Fruit fly (Drosophila melanogaster) whole organism, wandering third instar larva: ENCODE measurements around the gene Sirt7.

ENCODE experiments used
- CG9705 ChIP-seq: fragments of 200-800 bp; sonication (Bioruptor generic); optimal IDR thresholded peaks from 2 replicates; lab custom pipeline; 2018; ENCODE audit warnings: missing biosample characterization, mild to moderate bottlenecking, missing genetic modification characterization
- N ChIP-seq: fragments of >200 bp; optimal IDR thresholded peaks from 2 replicates; lab custom pipeline; 2018; ENCODE audit warnings: missing biosample characterization, missing external identifiers, missing genetic modification characterization
- OdsH ChIP-seq: fragments of 200-800 bp; sonication (Bioruptor generic); optimal IDR thresholded peaks from 2 replicates; lab custom pipeline; 2016; ENCODE audit warnings: missing biosample characterization, mild to moderate bottlenecking, missing genetic modification characterization
- dsf ChIP-seq: sonication (Bioruptor generic); optimal IDR thresholded peaks from 2 replicates; lab custom pipeline; 2016; ENCODE audit warnings: missing biosample characterization, missing genetic modification characterization, borderline replicate concordance
- pan ChIP-seq: fragments of >200 bp; optimal IDR thresholded peaks from 2 replicates; lab custom pipeline; 2017
- usp ChIP-seq: fragments of >200 bp; optimal IDR thresholded peaks from 2 replicates; lab custom pipeline; 2017; ENCODE audit warnings: missing biosample characterization, missing genetic modification characterization

DNA sequence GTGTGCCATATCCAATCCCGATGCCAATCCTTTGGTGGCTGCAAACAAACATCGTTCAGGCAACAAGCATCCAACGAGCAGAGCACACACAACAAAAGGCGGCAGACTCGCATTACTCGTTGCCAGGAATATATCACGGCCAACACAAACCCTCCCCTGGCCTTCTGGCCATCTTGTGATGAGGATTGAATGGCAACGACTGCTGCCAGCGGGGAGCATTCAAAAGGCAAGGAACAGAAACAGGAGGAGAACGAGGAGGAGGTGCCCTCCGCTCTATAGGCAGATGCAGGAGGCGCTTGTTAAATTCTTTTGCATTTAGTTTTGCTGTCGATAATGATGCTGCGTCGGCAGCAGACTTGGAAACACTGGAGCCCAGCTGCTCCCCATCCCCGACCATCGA lies 39.8 kb downstream of the Sirt7 start:
- no peak for TF ChIP-seq CG9705 (GFP tag; lab: Kevin White, UChicago)
- no peak for TF ChIP-seq pan
- TF ChIP-seq OdsH (GFP tag; lab: Kevin White, UChicago), result no peak
- no peak for TF ChIP-seq usp (GFP tag; lab: Kevin White, UChicago)
- TF ChIP-seq N (GFP tag; lab: Kevin White, UChicago), result no peak
- TF ChIP-seq dsf, result no peak
